Worm (Caenorhabditis elegans): ENCODE data around the gene Y17G9B.4.

Gene Y17G9B.4

DNA sequence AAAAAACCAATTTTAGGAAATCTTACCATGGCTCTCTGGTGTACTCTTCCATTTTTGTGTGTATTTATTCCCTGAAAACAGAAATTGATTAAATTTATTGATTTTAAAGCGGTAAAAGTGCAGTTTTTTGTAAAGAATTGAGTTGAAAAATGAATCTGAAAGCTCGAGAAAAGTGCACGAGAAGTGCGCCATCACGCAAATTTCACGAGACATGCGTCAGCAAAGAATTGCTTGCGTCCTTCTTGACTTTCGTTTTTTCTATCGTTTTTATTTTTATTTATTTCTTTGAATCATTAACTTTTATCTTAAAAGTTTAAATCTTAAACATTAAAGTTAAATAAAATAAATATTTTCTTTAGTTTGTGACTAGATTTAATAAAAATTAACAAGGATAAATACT is 6.5 kb upstream of the Y17G9B.4 start, which contains the start of gene timm-17B.1 (continued):
- peak; percentile 54 for TF ChIP-seq lsl-1 (GFP tag; optimal IDR thresholded peaks at IDR 0.05)
- peak; percentile 58 for TF ChIP-seq snpc-1.1 (tag; optimal IDR thresholded peaks at IDR 0.05; ENCODE audit: insufficient read depth)
- 0 out of 2 replicates have a peak, but pooled peaks have one; percentile 62 for TF ChIP-seq Y53G8AR.9 (GFP tag; conservative IDR thresholded peaks at IDR 0.05)
- TF ChIP-seq F33H1.4 (GFP tag; IDR thresholded peaks at IDR 0.05): peak; percentile 62
- no peak for TF ChIP-seq sptf-2 (GFP tag; optimal IDR thresholded peaks at IDR 0.05)
- peak; percentile 12 for TF ChIP-seq snpc-4 (GFP tag; optimal IDR thresholded peaks at IDR 0.05)
- peak; percentile 34 to 64 (median 54) for TF ChIP-seq snpc-4 (tag; optimal IDR thresholded peaks at IDR 0.05)
- no peak for TF ChIP-seq madf-10 (tag; optimal IDR thresholded peaks at IDR 0.05)
- peak; percentile 49 for TF ChIP-seq ZK185.1 (tag; optimal IDR thresholded peaks at IDR 0.05; ENCODE audit: poor library complexity, severe bottlenecking)
- TF ChIP-seq F52B5.7 (tag; optimal IDR thresholded peaks at IDR 0.05): no peak
- TF ChIP-seq ztf-18 (tag; optimal IDR thresholded peaks at IDR 0.05): peak; percentile 97
- TF ChIP-seq F57A8.1 (GFP tag; optimal IDR thresholded peaks at IDR 0.05): no peak
- TF ChIP-seq ceh-79 (tag; optimal IDR thresholded peaks at IDR 0.05): no peak
- no peak for TF ChIP-seq mes-4 (tag; optimal IDR thresholded peaks at IDR 0.05)
- peak; percentile 68 for TF ChIP-seq dox-1 (GFP tag; IDR thresholded peaks at IDR 0.05)
- TF ChIP-seq rpc-1 (optimal IDR thresholded peaks at IDR 0.05): no peak
- TF ChIP-seq rpc-1 (tag; optimal IDR thresholded peaks at IDR 0.05): no peak
- 0 out of 2 replicates have a peak, but pooled peaks have one; percentile 50 for TF ChIP-seq B0336.3 (GFP tag; IDR thresholded peaks at IDR 0.05)
- peak; percentile 39; the same call in 1 of the 2 replicates for TF ChIP-seq ceh-100 (GFP tag; IDR thresholded peaks at IDR 0.05)
- TF ChIP-seq tbp1 (GFP tag; optimal IDR thresholded peaks at IDR 0.05): peak; percentile 9
- peak; percentile 51 for TF ChIP-seq xnd-1 (tag; optimal IDR thresholded peaks at IDR 0.05)
- TF ChIP-seq F57C9.4 (tag; optimal IDR thresholded peaks at IDR 0.05): no peak

DNA sequence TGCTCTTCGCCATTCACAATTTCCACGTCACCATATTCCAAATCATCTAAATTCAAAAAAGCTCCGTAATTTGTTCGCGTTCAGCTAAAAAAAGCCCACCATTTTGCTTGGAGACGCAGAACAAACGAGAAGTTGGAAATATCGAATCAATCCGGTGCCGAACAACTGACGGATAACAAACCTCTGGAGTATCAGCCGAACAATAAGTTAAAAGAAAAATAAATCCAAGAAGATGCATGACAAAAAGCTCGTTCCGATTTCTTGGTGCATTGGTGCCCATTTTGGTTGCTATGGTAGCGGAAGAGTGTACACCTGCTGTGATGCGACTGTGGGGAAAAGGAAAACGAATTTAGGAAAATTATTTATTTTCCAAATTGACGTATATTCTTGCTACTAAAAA is 4.4 kb upstream of the Y17G9B.4 start, which contains the start of gene tctn-1:
Gene tctn-1, minus strand, starts transcription at position 280 of the 400 bp plus-strand sequence.
- TF ChIP-seq ekl-4 (GFP tag; IDR thresholded peaks at IDR 0.05): no peak
- no peak for TF ChIP-seq mel-28 (tag; optimal IDR thresholded peaks at IDR 0.05; ENCODE audit: borderline replicate concordance)
- TF ChIP-seq him-1 (tag; optimal IDR thresholded peaks at IDR 0.05): no peak
- no peak for TF ChIP-seq ztf-28 (GFP tag; IDR thresholded peaks at IDR 0.05)
- 0 out of 2 replicates have a peak, but pooled peaks have one; percentile 14 for TF ChIP-seq dox-1 (GFP tag; IDR thresholded peaks at IDR 0.05)
- TF ChIP-seq attf-5 (GFP tag; optimal IDR thresholded peaks at IDR 0.05): peak; percentile 17
- no peak for TF ChIP-seq F23B12.7 (tag; optimal IDR thresholded peaks at IDR 0.05; ENCODE audit: insufficient read depth)
- TF ChIP-seq F49E8.2 (tag; optimal IDR thresholded peaks at IDR 0.05; ENCODE audit: insufficient read depth): peak; percentile 28
- TF ChIP-seq tbp1 (GFP tag; optimal IDR thresholded peaks at IDR 0.05): no peak
- peak; percentile 25 for TF ChIP-seq ama-1 (optimal IDR thresholded peaks at IDR 0.05)
- TF ChIP-seq ama-1 (GFP tag; optimal IDR thresholded peaks at IDR 0.05): peak in 1 of 2 experiments; percentile 51
- no peak for TF ChIP-seq T26A5.8 (tag; optimal IDR thresholded peaks at IDR 0.05)
- peak; percentile 11 for TF ChIP-seq F10E7.11 (tag; optimal IDR thresholded peaks at IDR 0.05)
- TF ChIP-seq tlf-1 (GFP tag; optimal IDR thresholded peaks at IDR 0.05): no peak
- no peak for TF ChIP-seq ztf-25 (GFP tag; IDR thresholded peaks at IDR 0.05)
- no peak for TF ChIP-seq nhr-27 (tag; optimal IDR thresholded peaks at IDR 0.05)
- TF ChIP-seq lin-26 (GFP tag; IDR thresholded peaks at IDR 0.05): 0 out of 2 replicates have a peak, but pooled peaks have one; percentile 24
- TF ChIP-seq hrde-1 (tag; optimal IDR thresholded peaks at IDR 0.05; ENCODE audit: borderline replicate concordance): peak; percentile 51
- TF ChIP-seq ZK185.1 (tag; optimal IDR thresholded peaks at IDR 0.05; ENCODE audit: poor library complexity, severe bottlenecking): no peak
- peak; percentile 11 for TF ChIP-seq snpc-3.4 (tag; optimal IDR thresholded peaks at IDR 0.05)
- TF ChIP-seq Y95B8A.8 (GFP tag; IDR thresholded peaks at IDR 0.05): 0 out of 2 replicates have a peak, but pooled peaks have one; percentile 52
- no peak for TF ChIP-seq zim-3 (tag; optimal IDR thresholded peaks at IDR 0.05)
- TF ChIP-seq rpc-1 (optimal IDR thresholded peaks at IDR 0.05): no peak
- TF ChIP-seq rpc-1 (tag; optimal IDR thresholded peaks at IDR 0.05): no peak
- no peak for TF ChIP-seq ztf-18 (tag; optimal IDR thresholded peaks at IDR 0.05)
- no peak for TF ChIP-seq die-1 (tag; optimal IDR thresholded peaks at IDR 0.05)
- TF ChIP-seq F52B5.7 (tag; optimal IDR thresholded peaks at IDR 0.05): no peak
- peak; percentile 23; the same call in 1 of the 2 replicates for TF ChIP-seq mcd-1 (GFP tag; IDR thresholded peaks at IDR 0.05)
- peak; percentile 16; the same call in 1 of the 2 replicates for TF ChIP-seq madf-6 (GFP tag; IDR thresholded peaks at IDR 0.05)
- no peak for TF ChIP-seq dpff-1 (tag; optimal IDR thresholded peaks at IDR 0.05)
- TF ChIP-seq hmg-1.2 (GFP tag; IDR thresholded peaks at IDR 0.05): peak; percentile 22; the same call in 1 of the 2 replicates
- peak; percentile 69 for TF ChIP-seq repo-1 (tag; optimal IDR thresholded peaks at IDR 0.05)

All from whole organism, young adult.